Worm (Caenorhabditis elegans) whole organism, L1 larva: ENCODE data around the gene W02B12.11.

ENCODE experiments used
- egl-27 ChIP-seq, 2 experiments: fragments of 150-350 bp in 1 of 2; sonication (generic microtip); optimal IDR thresholded peaks; 3 replicates each; lab custom pipeline; 2017 to 2018; ENCODE audit warnings: missing biosample characterization in 2 of 2, missing genetic modification characterization in 2 of 2, missing genetic modification reagents in 2 of 2
- lin-15B ChIP-seq: fragments of 150-350 bp; sonication (generic microtip); optimal IDR thresholded peaks from 3 replicates; lab custom pipeline; 2014; ENCODE audit warnings: missing biosample characterization, missing genetic modification characterization
- snpc-4 ChIP-seq: fragments of 150-350 bp; optimal IDR thresholded peaks from 2 replicates; lab custom pipeline; 2014; ENCODE audit warnings: missing biosample characterization, missing genetic modification characterization

DNA sequence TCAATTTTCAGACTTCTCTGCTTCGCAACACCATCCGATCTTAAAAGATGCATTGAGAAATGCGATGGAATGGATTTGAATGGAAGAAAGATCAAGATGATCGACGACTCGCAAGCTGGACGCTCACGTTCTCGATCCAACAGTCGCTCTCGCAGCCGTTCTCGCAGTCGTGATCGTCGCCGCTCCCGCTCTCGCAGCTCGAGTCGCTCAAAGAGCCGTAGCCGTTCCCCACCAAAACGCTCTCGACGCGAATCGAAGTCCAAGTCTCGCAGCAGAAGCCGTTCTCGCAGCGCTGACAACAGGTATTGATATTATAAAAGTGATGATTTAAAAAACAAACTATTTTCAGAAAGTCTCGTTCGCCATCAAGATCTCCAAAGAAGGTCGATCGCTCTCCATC, 18.5 kb upstream of the W02B12.11 start:
- TF ChIP-seq egl-27 (tag; optimal IDR thresholded peaks at IDR 0.05; lab: Kevin White, UChicago) (no peak), lin-15B (no peak), snpc-4 (no peak)
